Worm (Caenorhabditis elegans) whole organism, L1 larva: ENCODE results near the gene che-2.

Source experiments
- aly-2 ChIP-seq: fragments of 150-350 bp; optimal IDR thresholded peaks from 2 replicates; lab custom pipeline; 2014; ENCODE audit warnings: missing biosample characterization, missing genetic modification characterization
- ama-1 ChIP-seq: fragments of 150-350 bp; optimal IDR thresholded peaks from 2 replicates; lab custom pipeline; 2014
- ces-1 ChIP-seq: fragments of 150-350 bp; optimal IDR thresholded peaks from 2 replicates; lab custom pipeline; 2014; ENCODE audit warnings: missing biosample characterization, missing genetic modification reagents, missing genetic modification characterization
- snpc-4 ChIP-seq: fragments of 150-350 bp; optimal IDR thresholded peaks from 2 replicates; lab custom pipeline; 2014; ENCODE audit warnings: missing biosample characterization, missing genetic modification characterization
- ztf-11 ChIP-seq, 2 experiments: sonication (generic microtip); optimal IDR thresholded peaks; 2 replicates each; lab custom pipeline; 2016 to 2017; ENCODE audit warnings: missing genetic modification characterization in 2 of 2, missing biosample characterization in 1 of 2, missing compliant biosample characterization in 1 of 2

ce11 chrX:487669-488068 lies 6.4 kb downstream of the che-2 start:
- TF ChIP-seq ces-1 (GFP tag; lab: Kevin White, UChicago) = no peak
- TF ChIP-seq ama-1 (lab: Kevin White, UChicago) = no peak
- TF ChIP-seq ztf-11 (tag; optimal IDR thresholded peaks at IDR 0.05; lab: Kevin White, UChicago) = no peak
- no peak for TF ChIP-seq aly-2 (tag; lab: Kevin White, UChicago)
- no peak for TF ChIP-seq snpc-4
